Worm (Caenorhabditis elegans): ENCODE results near the gene hil-3.

The hil-3 gene

ce11 chrX:8163555-8163954 lies 4.6 kb downstream of the hil-3 start:
- TF ChIP-seq aly-1 (tag; optimal IDR thresholded peaks at IDR 0.05) (peak; percentile 3), hmg-4 (GFP tag; optimal IDR thresholded peaks at IDR 0.05) (peak; percentile 64), ama-1 (optimal IDR thresholded peaks at IDR 0.05) (no peak)

ce11 chrX:8169534-8169933 lies 10.6 kb downstream of the hil-3 start, which contains the start of gene C17H11.2:
TSS of gene C17H11.2 (plus strand) at chrX:8169930.
- TF ChIP-seq sea-1 (GFP tag; conservative IDR thresholded peaks at IDR 0.05) (no peak), flt-1 (GFP tag; IDR thresholded peaks at IDR 0.05) (no peak), B0310.2 (tag; optimal IDR thresholded peaks at IDR 0.05) (no peak), pes-1 (GFP tag; IDR thresholded peaks at IDR 0.05) (no peak), hnd-1 (tag; optimal IDR thresholded peaks at IDR 0.05) (no peak)

ce11 chrX:8173610-8174009 lies 14.6 kb downstream of the hil-3 start, which contains the start of gene C17H11.1:
TSS of gene C17H11.1 (plus strand) at chrX:8173910.
- no peak for TF ChIP-seq F13C5.2 (tag; optimal IDR thresholded peaks at IDR 0.05)
- no peak for TF ChIP-seq ceh-36 (tag; optimal IDR thresholded peaks at IDR 0.05)
- no peak for TF ChIP-seq hnd-1 (tag; optimal IDR thresholded peaks at IDR 0.05)
- no peak for TF ChIP-seq ets-7 (tag; optimal IDR thresholded peaks at IDR 0.05)
- no peak for TF ChIP-seq tbx-37 (GFP tag; conservative IDR thresholded peaks at IDR 0.05)
- no peak for TF ChIP-seq tbx-11 (GFP tag; IDR thresholded peaks at IDR 0.05)
- no peak for TF ChIP-seq hmbx-1 (tag; optimal IDR thresholded peaks at IDR 0.05)
- TF ChIP-seq B0310.2 (tag; optimal IDR thresholded peaks at IDR 0.05): no peak
- TF ChIP-seq ceh-13 (GFP tag; optimal IDR thresholded peaks at IDR 0.05): no peak
- TF ChIP-seq flt-1 (GFP tag; IDR thresholded peaks at IDR 0.05): no peak
- no peak for TF ChIP-seq aly-1 (tag; optimal IDR thresholded peaks at IDR 0.05)
- no peak for TF ChIP-seq sea-1 (GFP tag; conservative IDR thresholded peaks at IDR 0.05)
- TF ChIP-seq ama-1 (optimal IDR thresholded peaks at IDR 0.05): no peak
- no peak for TF ChIP-seq hmg-4 (GFP tag; optimal IDR thresholded peaks at IDR 0.05)

ce11 chrX:8181590-8182311 lies 22.8 kb downstream of the hil-3 start, which contains the start of gene C17H11.4:
TSS of gene C17H11.4 (minus strand) at chrX:8181640.
- TF ChIP-seq tbx-11 (GFP tag; IDR thresholded peaks at IDR 0.05) (0 out of 2 replicates have a peak, but pooled peaks have one; percentile 53), scrt-1 (GFP tag; IDR thresholded peaks at IDR 0.05) (peak; percentile 62; the same call in 1 of the 2 replicates), tbx-37 (GFP tag; conservative IDR thresholded peaks at IDR 0.05) (peak; percentile 37; the same call in 1 of the 2 replicates), flt-1 (GFP tag; IDR thresholded peaks at IDR 0.05) (0 out of 2 replicates have a peak, but pooled peaks have one; percentile 13), sea-1 (GFP tag; conservative IDR thresholded peaks at IDR 0.05) (peak; percentile 69)

ce11 chrX:8185037-8185436 lies 26.1 kb downstream of the hil-3 start, which contains the start of gene C17H11.5:
TSS of gene C17H11.5 (minus strand) at chrX:8185137.
- TF ChIP-seq hmbx-1 (tag; optimal IDR thresholded peaks at IDR 0.05) (no peak), tbx-37 (GFP tag; conservative IDR thresholded peaks at IDR 0.05) (no peak), sea-1 (GFP tag; conservative IDR thresholded peaks at IDR 0.05) (no peak), F13C5.2 (tag; optimal IDR thresholded peaks at IDR 0.05) (no peak), ama-1 (optimal IDR thresholded peaks at IDR 0.05) (no peak), ets-7 (tag; optimal IDR thresholded peaks at IDR 0.05) (no peak), flt-1 (GFP tag; IDR thresholded peaks at IDR 0.05) (no peak), scrt-1 (GFP tag; IDR thresholded peaks at IDR 0.05) (no peak), pes-1 (GFP tag; IDR thresholded peaks at IDR 0.05) (no peak), aly-1 (tag; optimal IDR thresholded peaks at IDR 0.05) (no peak), B0310.2 (tag; optimal IDR thresholded peaks at IDR 0.05) (no peak), tbx-11 (GFP tag; IDR thresholded peaks at IDR 0.05) (no peak), hnd-1 (tag; optimal IDR thresholded peaks at IDR 0.05) (no peak)

- TF ChIP-seq hmg-4 (GFP tag; optimal IDR thresholded peaks at IDR 0.05) (no peak), tra-4 (tag; optimal IDR thresholded peaks at IDR 0.05) (no peak), ceh-36 (tag; optimal IDR thresholded peaks at IDR 0.05) (no peak), pes-1 (GFP tag; IDR thresholded peaks at IDR 0.05) (no peak)
Measured at ce11 chrX:8193213-8193612, 34.2 kb downstream of the hil-3 start.

- no peak for TF ChIP-seq tbx-11 (GFP tag; IDR thresholded peaks at IDR 0.05)
- TF ChIP-seq scrt-1 (GFP tag; IDR thresholded peaks at IDR 0.05): no peak
- TF ChIP-seq aly-1 (tag; optimal IDR thresholded peaks at IDR 0.05): no peak
- no peak for TF ChIP-seq tra-4 (tag; optimal IDR thresholded peaks at IDR 0.05)
- no peak for TF ChIP-seq ama-1 (optimal IDR thresholded peaks at IDR 0.05)
- no peak for TF ChIP-seq hmbx-1 (tag; optimal IDR thresholded peaks at IDR 0.05)
- no peak for TF ChIP-seq ceh-36 (tag; optimal IDR thresholded peaks at IDR 0.05)
- no peak for TF ChIP-seq hnd-1 (tag; optimal IDR thresholded peaks at IDR 0.05)
- no peak for TF ChIP-seq ets-7 (tag; optimal IDR thresholded peaks at IDR 0.05)
Measured at ce11 chrX:8200206-8200605, 41.2 kb downstream of the hil-3 start.

- TF ChIP-seq tbx-11 (GFP tag; IDR thresholded peaks at IDR 0.05) (no peak), hnd-1 (tag; optimal IDR thresholded peaks at IDR 0.05) (no peak), F13C5.2 (tag; optimal IDR thresholded peaks at IDR 0.05) (peak; percentile 26), pes-1 (GFP tag; IDR thresholded peaks at IDR 0.05) (no peak), ets-7 (tag; optimal IDR thresholded peaks at IDR 0.05) (no peak), tbx-37 (GFP tag; conservative IDR thresholded peaks at IDR 0.05) (no peak), B0310.2 (tag; optimal IDR thresholded peaks at IDR 0.05) (no peak), sea-1 (GFP tag; conservative IDR thresholded peaks at IDR 0.05) (no peak), ceh-36 (tag; optimal IDR thresholded peaks at IDR 0.05) (no peak), aly-1 (tag; optimal IDR thresholded peaks at IDR 0.05) (no peak), scrt-1 (GFP tag; IDR thresholded peaks at IDR 0.05) (no peak), hmbx-1 (tag; optimal IDR thresholded peaks at IDR 0.05) (no peak), hmg-4 (GFP tag; optimal IDR thresholded peaks at IDR 0.05) (peak; percentile 74), tra-4 (tag; optimal IDR thresholded peaks at IDR 0.05) (no peak), flt-1 (GFP tag; IDR thresholded peaks at IDR 0.05) (0 out of 2 replicates have a peak, but pooled peaks have one; percentile 7), ama-1 (optimal IDR thresholded peaks at IDR 0.05) (no peak)
Measured at ce11 chrX:8201210-8201609, 42.2 kb downstream of the hil-3 start.
